Worm (Caenorhabditis elegans): Measurements from ENCODE around the gene pno-1.

pno-1 gene

DNA sequence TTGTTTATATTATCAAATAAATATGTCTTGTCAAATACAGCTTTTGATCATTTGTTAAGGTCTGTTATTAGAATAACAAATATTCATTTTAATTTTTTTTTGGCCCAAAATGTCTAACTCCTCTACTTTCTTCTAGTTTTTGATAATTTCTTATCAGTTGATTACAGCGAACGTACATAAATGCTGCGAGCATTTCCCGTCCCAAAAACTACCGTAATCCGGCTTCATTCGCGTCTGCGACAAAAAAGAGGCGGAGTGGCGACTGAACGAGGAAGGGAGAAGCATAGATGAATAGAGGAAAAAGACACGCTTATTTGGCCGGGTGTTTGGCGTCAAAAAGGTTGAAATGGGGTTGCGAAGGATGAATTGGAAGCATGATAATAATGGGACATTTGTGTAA, 2.1 kb downstream of the pno-1 start (continued):
- TF ChIP-seq fkh-3 (tag; optimal IDR thresholded peaks at IDR 0.05) (no peak), zfh-2 (GFP tag; conservative IDR thresholded peaks at IDR 0.05) (no peak), F22D6.2 (tag; optimal IDR thresholded peaks at IDR 0.05) (no peak), dox-1 (GFP tag; IDR thresholded peaks at IDR 0.05) (peak; percentile 60; the same call in 1 of the 2 replicates), lsl-1 (GFP tag; optimal IDR thresholded peaks at IDR 0.05) (no peak), chd-7 (tag; optimal IDR thresholded peaks at IDR 0.05) (no peak), snpc-1.3 (tag; optimal IDR thresholded peaks at IDR 0.05; ENCODE audit: insufficient read depth) (no peak), snpc-1.1 (tag; optimal IDR thresholded peaks at IDR 0.05; ENCODE audit: insufficient read depth) (no peak), ama-1 (optimal IDR thresholded peaks at IDR 0.05) (no peak), ama-1 (GFP tag; optimal IDR thresholded peaks at IDR 0.05) (no peak), madf-10 (tag; optimal IDR thresholded peaks at IDR 0.05) (no peak), sptf-2 (GFP tag; optimal IDR thresholded peaks at IDR 0.05) (no peak), rec-8 (tag; optimal IDR thresholded peaks at IDR 0.05) (no peak), nfya-1 (tag; optimal IDR thresholded peaks at IDR 0.05; ENCODE audit: borderline replicate concordance, insufficient read depth) (no peak), nfya-2 (GFP tag; IDR thresholded peaks at IDR 0.05) (no peak), mes-4 (tag; optimal IDR thresholded peaks at IDR 0.05) (no peak), pbrm-1 (GFP tag; IDR thresholded peaks at IDR 0.05) (0 out of 2 replicates have a peak, but pooled peaks have one; percentile 41), nhr-27 (tag; optimal IDR thresholded peaks at IDR 0.05) (no peak), sdz-38 (tag; optimal IDR thresholded peaks at IDR 0.05) (no peak), die-1 (tag; optimal IDR thresholded peaks at IDR 0.05) (no peak), dpl-1 (GFP tag; optimal IDR thresholded peaks at IDR 0.05) (no peak), nhr-120 (GFP tag; IDR thresholded peaks at IDR 0.05) (no peak), hmg-1.2 (GFP tag; IDR thresholded peaks at IDR 0.05) (0 out of 2 replicates have a peak, but pooled peaks have one; percentile 11), nhr-90 (tag; optimal IDR thresholded peaks at IDR 0.05) (peak; percentile 38), let-607 (tag; optimal IDR thresholded peaks at IDR 0.05) (peak; percentile 61 to 69), F49E8.2 (tag; optimal IDR thresholded peaks at IDR 0.05; ENCODE audit: insufficient read depth) (no peak), rpc-1 (optimal IDR thresholded peaks at IDR 0.05) (no peak), rpc-1 (tag; optimal IDR thresholded peaks at IDR 0.05) (no peak), egrh-3 (GFP tag; IDR thresholded peaks at IDR 0.05) (no peak), bed-2 (GFP tag; IDR thresholded peaks at IDR 0.05) (no peak), K12H6.12 (tag; optimal IDR thresholded peaks at IDR 0.05) (no peak), mcd-1 (GFP tag; IDR thresholded peaks at IDR 0.05) (no peak), ceh-100 (GFP tag; IDR thresholded peaks at IDR 0.05) (no peak), ztf-26 (tag; optimal IDR thresholded peaks at IDR 0.05) (no peak), hmg-20 (GFP tag; IDR thresholded peaks at IDR 0.05) (no peak), zim-3 (tag; optimal IDR thresholded peaks at IDR 0.05) (no peak), akir-1 (GFP tag; optimal IDR thresholded peaks at IDR 0.05) (no peak), T26A5.8 (tag; optimal IDR thresholded peaks at IDR 0.05) (no peak), F10E7.11 (tag; optimal IDR thresholded peaks at IDR 0.05) (no peak), Y53G8AR.9 (GFP tag; conservative IDR thresholded peaks at IDR 0.05) (0 out of 2 replicates have a peak, but pooled peaks have one; percentile 47), ets-4 (GFP tag; optimal IDR thresholded peaks at IDR 0.05) (peak; percentile 3), bed-1 (GFP tag; IDR thresholded peaks at IDR 0.05) (no peak), madf-8 (GFP tag; conservative IDR thresholded peaks at IDR 0.05) (no peak), ztf-28 (GFP tag; IDR thresholded peaks at IDR 0.05) (no peak), hlh-26 (GFP tag; conservative IDR thresholded peaks at IDR 0.05) (no peak)

All from whole organism, young adult.